Worm (Caenorhabditis elegans): Measurements from ENCODE around the gene ZK688.12.

The ZK688.12 gene

ce11 chrIII:7878852-7879329 is 34.5 kb downstream of the ZK688.12 start, which contains the start of gene sup-18:
TSS of gene sup-18 (minus strand) at chrIII:7878902.
- TF ChIP-seq ceh-13 (GFP tag; optimal IDR thresholded peaks at IDR 0.05): no peak

- no peak for TF ChIP-seq ceh-13 (GFP tag; optimal IDR thresholded peaks at IDR 0.05)
- TF ChIP-seq scrt-1 (GFP tag; IDR thresholded peaks at IDR 0.05): no peak
- TF ChIP-seq hnd-1 (tag; optimal IDR thresholded peaks at IDR 0.05): no peak
- no peak for TF ChIP-seq ets-7 (tag; optimal IDR thresholded peaks at IDR 0.05)
- TF ChIP-seq pes-1 (GFP tag; IDR thresholded peaks at IDR 0.05): no peak
- no peak for TF ChIP-seq tbx-37 (GFP tag; conservative IDR thresholded peaks at IDR 0.05)
- no peak for TF ChIP-seq flt-1 (GFP tag; IDR thresholded peaks at IDR 0.05)
- no peak for TF ChIP-seq tra-4 (tag; optimal IDR thresholded peaks at IDR 0.05)
- no peak for TF ChIP-seq ceh-36 (tag; optimal IDR thresholded peaks at IDR 0.05)
- no peak for TF ChIP-seq ama-1 (optimal IDR thresholded peaks at IDR 0.05)
- no peak for TF ChIP-seq F13C5.2 (tag; optimal IDR thresholded peaks at IDR 0.05)
- no peak for TF ChIP-seq hmbx-1 (tag; optimal IDR thresholded peaks at IDR 0.05)
- no peak for TF ChIP-seq hmg-4 (GFP tag; optimal IDR thresholded peaks at IDR 0.05)
These were observed 36.3 kb downstream of the ZK688.12 start for ce11 chrIII:7877090-7877489.

ce11 chrIII:7873481-7873880 is 39.9 kb downstream of the ZK688.12 start, which contains the start of gene tyr-1:
TSS of gene tyr-1 (plus strand) at chrIII:7873781.
- TF ChIP-seq tbx-11 (GFP tag; IDR thresholded peaks at IDR 0.05) (no peak), hnd-1 (tag; optimal IDR thresholded peaks at IDR 0.05) (no peak), hmbx-1 (tag; optimal IDR thresholded peaks at IDR 0.05) (no peak), scrt-1 (GFP tag; IDR thresholded peaks at IDR 0.05) (no peak), aly-1 (tag; optimal IDR thresholded peaks at IDR 0.05) (no peak), ceh-36 (tag; optimal IDR thresholded peaks at IDR 0.05) (no peak), ets-7 (tag; optimal IDR thresholded peaks at IDR 0.05) (no peak), pes-1 (GFP tag; IDR thresholded peaks at IDR 0.05) (no peak), ceh-13 (GFP tag; optimal IDR thresholded peaks at IDR 0.05) (no peak), sea-1 (GFP tag; conservative IDR thresholded peaks at IDR 0.05) (no peak), B0310.2 (tag; optimal IDR thresholded peaks at IDR 0.05) (no peak), flt-1 (GFP tag; IDR thresholded peaks at IDR 0.05) (no peak), F13C5.2 (tag; optimal IDR thresholded peaks at IDR 0.05) (no peak), hmg-4 (GFP tag; optimal IDR thresholded peaks at IDR 0.05) (no peak), tbx-37 (GFP tag; conservative IDR thresholded peaks at IDR 0.05) (no peak), ama-1 (optimal IDR thresholded peaks at IDR 0.05) (no peak), tra-4 (tag; optimal IDR thresholded peaks at IDR 0.05) (no peak)

DNA sequence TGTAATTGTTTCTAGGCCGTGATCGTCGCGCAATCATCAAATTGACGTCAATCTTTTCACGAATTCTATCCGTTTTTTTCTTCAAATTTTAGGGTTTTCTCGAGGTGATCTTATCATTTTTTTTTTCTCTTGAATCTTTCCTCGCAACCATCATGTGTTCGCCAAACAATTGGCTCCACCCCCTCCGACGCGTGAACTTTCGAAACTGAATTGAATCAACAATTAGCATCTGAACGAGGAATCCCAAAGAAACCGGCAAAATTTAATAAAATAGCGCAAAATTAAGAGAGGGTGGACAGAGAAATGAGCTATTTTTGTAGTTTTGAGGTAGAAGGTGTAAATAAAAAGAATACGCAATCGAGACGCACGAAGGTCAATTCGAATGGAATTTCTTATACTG is 40.6 kb downstream of the ZK688.12 start:
- TF ChIP-seq ama-1 (optimal IDR thresholded peaks at IDR 0.05) (no peak), hmg-4 (GFP tag; optimal IDR thresholded peaks at IDR 0.05) (no peak), hnd-1 (tag; optimal IDR thresholded peaks at IDR 0.05) (no peak)

ce11 chrIII:7866189-7866588 is 47.2 kb downstream of the ZK688.12 start, which contains the start of gene cup-4:
TSS of gene cup-4 (plus strand) at chrIII:7866489.
- TF ChIP-seq scrt-1 (GFP tag; IDR thresholded peaks at IDR 0.05) (no peak), tbx-11 (GFP tag; IDR thresholded peaks at IDR 0.05) (no peak), ama-1 (optimal IDR thresholded peaks at IDR 0.05) (no peak), hmbx-1 (tag; optimal IDR thresholded peaks at IDR 0.05) (no peak), ets-7 (tag; optimal IDR thresholded peaks at IDR 0.05) (no peak), F13C5.2 (tag; optimal IDR thresholded peaks at IDR 0.05) (no peak), pes-1 (GFP tag; IDR thresholded peaks at IDR 0.05) (no peak), flt-1 (GFP tag; IDR thresholded peaks at IDR 0.05) (no peak), ceh-13 (GFP tag; optimal IDR thresholded peaks at IDR 0.05) (no peak), aly-1 (tag; optimal IDR thresholded peaks at IDR 0.05) (no peak), tbx-37 (GFP tag; conservative IDR thresholded peaks at IDR 0.05) (no peak), B0310.2 (tag; optimal IDR thresholded peaks at IDR 0.05) (no peak), sea-1 (GFP tag; conservative IDR thresholded peaks at IDR 0.05) (no peak), ceh-36 (tag; optimal IDR thresholded peaks at IDR 0.05) (no peak), hmg-4 (GFP tag; optimal IDR thresholded peaks at IDR 0.05) (no peak)

DNA sequence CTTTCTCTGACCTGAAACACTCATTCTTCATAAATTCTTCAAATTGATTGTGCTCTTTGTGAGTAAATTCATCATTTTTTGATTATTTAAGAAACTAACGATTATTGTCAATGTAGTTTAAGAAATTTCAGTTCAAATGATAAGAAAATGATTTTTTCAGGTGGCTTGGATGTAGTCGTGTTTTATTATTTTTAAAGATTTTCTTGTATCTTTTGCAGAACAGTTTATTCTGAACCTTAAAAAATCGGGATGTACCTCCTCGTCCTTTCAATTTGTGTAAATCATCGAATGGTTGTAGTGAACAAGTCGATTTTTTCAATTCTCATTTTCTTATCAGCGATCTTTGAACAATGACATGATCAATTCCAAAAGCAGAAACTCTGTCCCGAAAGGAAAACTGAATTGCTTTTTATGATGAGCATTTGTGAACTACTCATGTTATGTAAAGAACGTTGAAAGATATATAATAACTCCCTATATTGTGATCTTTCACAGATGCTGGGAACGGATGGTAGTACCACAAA is 48.1 kb downstream of the ZK688.12 start, which contains the start of gene slc-17.3:
Gene slc-17.3, minus strand, starts transcription at position 51 of the 524 bp plus-strand sequence.
- TF ChIP-seq ama-1 (optimal IDR thresholded peaks at IDR 0.05): no peak
- TF ChIP-seq ceh-36 (tag; optimal IDR thresholded peaks at IDR 0.05): no peak
- TF ChIP-seq ets-7 (tag; optimal IDR thresholded peaks at IDR 0.05): no peak
- no peak for TF ChIP-seq hmbx-1 (tag; optimal IDR thresholded peaks at IDR 0.05)
- no peak for TF ChIP-seq sea-1 (GFP tag; conservative IDR thresholded peaks at IDR 0.05)
- no peak for TF ChIP-seq aly-1 (tag; optimal IDR thresholded peaks at IDR 0.05)
- TF ChIP-seq tbx-11 (GFP tag; IDR thresholded peaks at IDR 0.05): no peak
- TF ChIP-seq pes-1 (GFP tag; IDR thresholded peaks at IDR 0.05): no peak
- TF ChIP-seq flt-1 (GFP tag; IDR thresholded peaks at IDR 0.05): no peak

Measured in whole organism, early embryonic.